Worm (Caenorhabditis elegans): ENCODE measurements around the gene C04C11.1.
A peak's percentile ranks its signal among the peaks of the same experiment; 100 is the strongest.

C04C11.1 gene

DNA sequence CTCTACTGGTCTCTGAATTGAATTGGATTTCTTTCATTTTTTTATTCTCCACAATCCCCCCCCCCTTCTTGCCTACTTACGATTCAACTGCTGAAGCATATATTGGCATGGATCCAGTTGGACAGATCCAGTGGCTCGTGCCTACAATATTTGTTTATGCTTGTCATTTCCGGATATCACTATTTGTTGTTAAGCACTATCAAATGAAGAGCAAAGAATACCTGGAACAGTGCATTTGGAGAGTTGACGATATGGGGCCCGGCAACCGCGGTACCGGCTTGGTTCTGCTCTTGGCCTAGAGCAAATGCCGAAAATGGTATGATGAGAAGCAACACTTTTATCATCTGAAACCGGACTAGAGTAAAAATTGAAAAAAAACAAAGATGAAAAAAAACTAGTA, 47.3 kb downstream of the C04C11.1 start, which contains the start of gene lgc-21:
Gene lgc-21, minus strand, starts transcription at position 344 of the 400 bp plus-strand sequence.
- TF ChIP-seq ZK546.5 (tag; optimal IDR thresholded peaks at IDR 0.05) (no peak), nhr-77 (tag; optimal IDR thresholded peaks at IDR 0.05) (no peak), R02D3.7 (tag; optimal IDR thresholded peaks at IDR 0.05) (no peak), nhr-12 (tag; optimal IDR thresholded peaks at IDR 0.05) (no peak), nhr-25 (tag; optimal IDR thresholded peaks at IDR 0.05) (no peak), elt-3 (tag; optimal IDR thresholded peaks at IDR 0.05) (no peak), mdl-1 (tag; optimal IDR thresholded peaks at IDR 0.05) (no peak), F13H6.1 (tag; optimal IDR thresholded peaks at IDR 0.05) (no peak), nhr-11 (tag; optimal IDR thresholded peaks at IDR 0.05) (no peak), gmeb-1 (tag; optimal IDR thresholded peaks at IDR 0.05) (no peak), lin-11 (tag; optimal IDR thresholded peaks at IDR 0.05) (no peak), ama-1 (optimal IDR thresholded peaks at IDR 0.05) (no peak), unc-39 (tag; optimal IDR thresholded peaks at IDR 0.05) (no peak)

DNA sequence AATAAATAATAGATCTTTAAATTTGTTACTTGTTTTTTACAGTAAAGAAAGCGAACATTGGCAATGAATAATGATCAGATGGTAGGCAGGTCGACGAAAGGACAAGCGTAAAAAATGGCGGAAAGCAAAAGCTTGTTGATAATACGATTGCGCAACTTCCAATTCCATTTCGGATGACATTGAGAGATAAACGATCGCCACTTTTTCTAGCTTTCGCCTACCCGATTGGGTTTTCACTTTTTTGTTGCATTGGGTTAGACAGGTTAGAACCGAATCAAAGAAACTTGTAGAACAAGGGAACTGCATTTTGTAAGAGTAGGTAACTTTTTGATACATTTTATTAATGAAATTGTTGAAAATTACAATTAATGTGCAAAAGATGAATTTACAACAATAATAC, 49.1 kb downstream of the C04C11.1 start:
- TF ChIP-seq lin-13 (GFP tag; optimal IDR thresholded peaks at IDR 0.05) (no peak), ztf-1 (GFP tag; conservative IDR thresholded peaks at IDR 0.05) (no peak), nhr-12 (tag; optimal IDR thresholded peaks at IDR 0.05) (no peak), aly-2 (tag; optimal IDR thresholded peaks at IDR 0.05) (no peak), sem-4 (tag; optimal IDR thresholded peaks at IDR 0.05) (peak; percentile 46), F13H6.1 (tag; optimal IDR thresholded peaks at IDR 0.05) (no peak), blmp-1 (tag; optimal IDR thresholded peaks at IDR 0.05; ENCODE audit: insufficient read depth) (peak; percentile 73), skn-1 (tag; optimal IDR thresholded peaks at IDR 0.05) (no peak)

DNA sequence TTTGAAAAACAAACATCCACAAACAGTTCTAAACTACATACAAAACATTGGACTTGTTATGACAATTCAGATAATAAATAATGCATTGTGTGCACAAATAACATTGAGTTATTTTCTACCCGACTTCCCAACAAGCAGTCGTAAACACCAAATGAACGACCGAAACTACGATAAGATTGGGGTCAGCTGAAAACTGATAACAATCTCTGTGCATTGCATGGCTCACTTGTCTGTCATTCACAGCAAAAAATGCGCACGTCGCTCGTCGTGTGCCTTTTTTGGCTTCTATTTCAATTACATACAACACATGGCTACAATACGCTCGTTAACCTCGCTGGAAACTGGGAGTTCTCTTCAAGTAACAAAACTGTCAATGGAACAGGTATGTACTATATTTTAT, 50.6 kb downstream of the C04C11.1 start, which contains the start of gene C33G3.4:
Gene C33G3.4, plus strand, starts transcription at position 213 of the 400 bp plus-strand sequence.
- TF ChIP-seq crh-2 (tag; optimal IDR thresholded peaks at IDR 0.05) (peak; percentile 19), fos-1 (tag; optimal IDR thresholded peaks at IDR 0.05) (peak; percentile 64), C34F6.9 (tag; optimal IDR thresholded peaks at IDR 0.05) (no peak)
